Worm (Caenorhabditis elegans): ENCODE data around the gene hrpu-1.

- no peak for TF ChIP-seq him-1 (tag; optimal IDR thresholded peaks at IDR 0.05)
- TF ChIP-seq dao-5 (tag; optimal IDR thresholded peaks at IDR 0.05) = no peak
These were observed 15.0 kb upstream of the hrpu-1 start for ce11 chrIV:15024426-15024825.
